Fruit fly (Drosophila melanogaster): ENCODE data around the gene Ice2.

Gene Ice2

dm6 chr3R:21097631-21098117 is 32.3 kb upstream of the Ice2 start, which contains the start of gene RhoGAP93B (continued):
- TF ChIP-seq CG11902 (GFP tag; optimal IDR thresholded peaks at IDR 0.05) (peak; percentile 66), Gug (GFP tag; IDR thresholded peaks at IDR 0.05) (peak; percentile 85), fkh (GFP tag; optimal IDR thresholded peaks at IDR 0.05) (peak; percentile 95), acj6 (GFP tag; optimal IDR thresholded peaks at IDR 0.05) (peak; percentile 68), Eip93F (GFP tag; optimal IDR thresholded peaks at IDR 0.05) (no peak), achi (GFP tag; optimal IDR thresholded peaks at IDR 0.05) (no peak), cyc (GFP tag; optimal IDR thresholded peaks at IDR 0.05) (peak; percentile 77), Lpt (GFP tag; optimal IDR thresholded peaks at IDR 0.05) (no peak), Met (GFP tag; optimal IDR thresholded peaks at IDR 0.05) (no peak), Eip78C (GFP tag) (peak; percentile 88), CG31627 (GFP tag; optimal IDR thresholded peaks at IDR 0.05) (peak; percentile 82), CG1621 (tag; optimal IDR thresholded peaks at IDR 0.05) (peak; percentile 55), CG4318 (GFP tag; optimal IDR thresholded peaks at IDR 0.05) (no peak), lz (GFP tag; optimal IDR thresholded peaks at IDR 0.05) (peak; percentile 84), CG34406 (GFP tag; optimal IDR thresholded peaks at IDR 0.05) (no peak), esn (GFP tag; optimal IDR thresholded peaks at IDR 0.05) (peak; percentile 90), Hr4 (GFP tag; optimal IDR thresholded peaks at IDR 0.05) (peak; percentile 90), CG10631 (GFP tag; optimal IDR thresholded peaks at IDR 0.05) (peak; percentile 86), fd59A (GFP tag; optimal IDR thresholded peaks at IDR 0.05) (peak; percentile 24), fd85E (GFP tag; optimal IDR thresholded peaks at IDR 0.05) (no peak), OdsH (GFP tag; optimal IDR thresholded peaks at IDR 0.05) (peak; percentile 72), pdm3 (GFP tag; optimal IDR thresholded peaks at IDR 0.05) (no peak), CG10669 (GFP tag; optimal IDR thresholded peaks at IDR 0.05) (peak; percentile 70), Hr39 (GFP tag; optimal IDR thresholded peaks at IDR 0.05) (peak; percentile 82), Sox102F (GFP tag; optimal IDR thresholded peaks at IDR 0.05) (no peak), CG15336 (GFP tag; IDR thresholded peaks at IDR 0.05) (peak; percentile 73), svp (GFP tag) (peak; percentile 92), dac (GFP tag; optimal IDR thresholded peaks at IDR 0.05) (peak; percentile 62), CG3919 (GFP tag; optimal IDR thresholded peaks at IDR 0.05) (peak; percentile 74), CG9139 (GFP tag; optimal IDR thresholded peaks at IDR 0.05) (no peak), dsx (GFP tag; optimal IDR thresholded peaks at IDR 0.05; ENCODE audit: poor library complexity, severe bottlenecking) (peak; percentile 69), CG8119 (GFP tag; IDR thresholded peaks at IDR 0.05) (peak; percentile 84), vri (GFP tag; optimal IDR thresholded peaks at IDR 0.05) (no peak), net (GFP tag; optimal IDR thresholded peaks at IDR 0.05) (peak; percentile 37)

- TF ChIP-seq Hr39 (GFP tag; optimal IDR thresholded peaks at IDR 0.05) (peak; percentile 70), CG32006 (GFP tag; optimal IDR thresholded peaks at IDR 0.05) (no peak), fd59A (GFP tag; optimal IDR thresholded peaks at IDR 0.05) (peak; percentile 5), CG4318 (GFP tag; optimal IDR thresholded peaks at IDR 0.05) (no peak), fkh (GFP tag; optimal IDR thresholded peaks at IDR 0.05) (peak; percentile 55), CG3032 (tag; optimal IDR thresholded peaks at IDR 0.05) (peak; percentile 60), CG8319 (GFP tag; optimal IDR thresholded peaks at IDR 0.05) (peak; percentile 37), Sox15 (GFP tag; optimal IDR thresholded peaks at IDR 0.05) (peak; percentile 62), topi (GFP tag; optimal IDR thresholded peaks at IDR 0.05) (peak; percentile 41), CG34406 (GFP tag; optimal IDR thresholded peaks at IDR 0.05) (no peak), Gug (GFP tag; IDR thresholded peaks at IDR 0.05) (no peak), CG11902 (GFP tag; optimal IDR thresholded peaks at IDR 0.05) (peak; percentile 39), CG6808 (GFP tag; optimal IDR thresholded peaks at IDR 0.05) (no peak), dac (GFP tag; optimal IDR thresholded peaks at IDR 0.05) (no peak), Sox14 (GFP tag; optimal IDR thresholded peaks at IDR 0.05) (peak; percentile 35), svp (GFP tag) (peak; percentile 89), cyc (GFP tag; optimal IDR thresholded peaks at IDR 0.05) (peak; percentile 50), CG9139 (GFP tag; optimal IDR thresholded peaks at IDR 0.05) (no peak), CG16779 (tag; optimal IDR thresholded peaks at IDR 0.05) (no peak), vri (GFP tag; optimal IDR thresholded peaks at IDR 0.05) (no peak), CG6792 (GFP tag; optimal IDR thresholded peaks at IDR 0.05) (peak; percentile 34), Eip93F (GFP tag; optimal IDR thresholded peaks at IDR 0.05) (peak; percentile 35), Blimp-1 (GFP tag; optimal IDR thresholded peaks at IDR 0.05) (peak; percentile 0), CG31627 (GFP tag; optimal IDR thresholded peaks at IDR 0.05) (peak; percentile 68), lz (GFP tag; optimal IDR thresholded peaks at IDR 0.05) (peak; percentile 65), acj6 (GFP tag; optimal IDR thresholded peaks at IDR 0.05) (peak; percentile 47), Smox (GFP tag; optimal IDR thresholded peaks at IDR 0.05) (no peak), ss (GFP tag; optimal IDR thresholded peaks at IDR 0.05) (no peak), Eip78C (GFP tag) (peak; percentile 33), esn (GFP tag; optimal IDR thresholded peaks at IDR 0.05) (peak; percentile 64), CG6276 (GFP tag; optimal IDR thresholded peaks at IDR 0.05) (no peak)
Measured at dm6 chr3R:21101453-21102214, 28.4 kb upstream of the Ice2 start, which contains the start of the genes CG7044 and Tbc1d22. TSS of gene CG7044 (minus strand) at chr3R:21101718. TSS of gene Tbc1d22 (plus strand) at chr3R:21102199.
